Worm (Caenorhabditis elegans) whole organism, L1 larva: Measurements from ENCODE around the gene Y57G11C.499.

Experiments
- C04F5.9 ChIP-seq: sonication (generic microtip); optimal IDR thresholded peaks from 2 replicates; lab custom pipeline; 2016; ENCODE audit warnings: missing genetic modification characterization, missing compliant biosample characterization
- C34B4.2 ChIP-seq: sonication (generic microtip); optimal IDR thresholded peaks from 2 replicates; lab custom pipeline; 2017; ENCODE audit warnings: mild to moderate bottlenecking, missing genetic modification characterization, missing compliant biosample characterization
- F16B12.6 ChIP-seq: fragments of 150-350 bp; optimal IDR thresholded peaks from 2 replicates; lab custom pipeline; 2014; ENCODE audit warnings: missing biosample characterization, missing genetic modification characterization
- Y116A8C.19 ChIP-seq: sonication (generic microtip); optimal IDR thresholded peaks from 2 replicates; lab custom pipeline; 2016; ENCODE audit warnings: missing compliant biosample characterization, missing genetic modification characterization, borderline replicate concordance
- aha-1 ChIP-seq: fragments of 150-350 bp; optimal IDR thresholded peaks from 2 replicates; lab custom pipeline; 2014; ENCODE audit warnings: missing biosample characterization, missing genetic modification characterization
- alr-1 ChIP-seq: fragments of 200-800 bp; sonication (Bioruptor generic); optimal IDR thresholded peaks from 2 replicates; lab custom pipeline; 2018; ENCODE audit warnings: borderline replicate concordance, mild to moderate bottlenecking, missing genetic modification characterization, missing compliant biosample characterization
- blmp-1 ChIP-seq: fragments of 150-350 bp; optimal IDR thresholded peaks from 2 replicates; lab custom pipeline; 2014; ENCODE audit warnings: missing biosample characterization, missing genetic modification characterization
- ceh-8 ChIP-seq: fragments of 200-800 bp; sonication (Bioruptor generic); optimal IDR thresholded peaks from 2 replicates; lab custom pipeline; 2018; ENCODE audit warnings: mild to moderate bottlenecking, missing genetic modification characterization, moderate library complexity, missing compliant biosample characterization
- ceh-82 ChIP-seq, 3 experiments: fragments of 150-350 bp in 1 of 3; sonication (generic microtip) in 2 of 3; optimal IDR thresholded peaks; 2 replicates each; lab custom pipeline; 2014 to 2017; ENCODE audit warnings: missing biosample characterization in 3 of 3, missing genetic modification characterization in 3 of 3
- ces-1 ChIP-seq: fragments of 150-350 bp; optimal IDR thresholded peaks from 2 replicates; lab custom pipeline; 2014; ENCODE audit warnings: missing biosample characterization, missing genetic modification reagents, missing genetic modification characterization
- dpl-1 ChIP-seq, 3 experiments: fragments of 150-350 bp in 2 of 3; sonication (generic microtip) in 1 of 3; optimal IDR thresholded peaks; 2 replicates each; lab custom pipeline; 2014 to 2017; ENCODE audit warnings: missing biosample characterization in 3 of 3, missing genetic modification characterization in 3 of 3, missing genetic modification reagents in 3 of 3
- efl-3 ChIP-seq: fragments of 200-800 bp; sonication (Bioruptor generic); optimal IDR thresholded peaks from 2 replicates; lab custom pipeline; 2018; ENCODE audit warnings: mild to moderate bottlenecking, missing genetic modification characterization, missing compliant biosample characterization
- elt-2 ChIP-seq: sonication (generic microtip); optimal IDR thresholded peaks from 2 replicates; lab custom pipeline; 2016; ENCODE audit warnings: missing genetic modification characterization, mild to moderate bottlenecking, inconsistent platforms, missing compliant biosample characterization, missing genetic modification reagents
- fkh-4 ChIP-seq: sonication (generic microtip); optimal IDR thresholded peaks from 2 replicates; lab custom pipeline; 2016; ENCODE audit warnings: missing compliant biosample characterization, missing genetic modification characterization, borderline replicate concordance
- fkh-8 ChIP-seq: sonication (generic microtip); optimal IDR thresholded peaks from 2 replicates; lab custom pipeline; 2016; ENCODE audit warnings: mild to moderate bottlenecking, missing genetic modification characterization, missing compliant biosample characterization
- fos-1 ChIP-seq: fragments of 150-350 bp; optimal IDR thresholded peaks from 2 replicates; lab custom pipeline; 2014; ENCODE audit warnings: missing biosample characterization, missing genetic modification characterization
- hpl-2 ChIP-seq: fragments of 150-350 bp; optimal IDR thresholded peaks from 2 replicates; lab custom pipeline; 2014; ENCODE audit warnings: missing biosample characterization, missing genetic modification reagents, missing genetic modification characterization
- jun-1 ChIP-seq: fragments of 150-350 bp; optimal IDR thresholded peaks from 2 replicates; lab custom pipeline; 2014; ENCODE audit warnings: missing biosample characterization, missing genetic modification reagents, missing genetic modification characterization
- lin-13 ChIP-seq: fragments of 150-350 bp; optimal IDR thresholded peaks from 2 replicates; lab custom pipeline; 2014; ENCODE audit warnings: missing biosample characterization, missing genetic modification reagents, missing genetic modification characterization
- lin-14 ChIP-seq: fragments of 200-800 bp; sonication (Bioruptor generic); optimal IDR thresholded peaks from 2 replicates; lab custom pipeline; 2018; ENCODE audit warnings: mild to moderate bottlenecking, missing genetic modification characterization, moderate library complexity, missing compliant biosample characterization
- lin-15B ChIP-seq: fragments of 150-350 bp; sonication (generic microtip); optimal IDR thresholded peaks from 3 replicates; lab custom pipeline; 2014; ENCODE audit warnings: missing biosample characterization, missing genetic modification characterization
- lin-35 ChIP-seq, 2 experiments: fragments of 150-350 bp; optimal IDR thresholded peaks; 2 replicates each; lab custom pipeline; 2014; ENCODE audit warnings: missing biosample characterization in 2 of 2, missing genetic modification characterization in 2 of 2, missing genetic modification reagents in 2 of 2
- lsy-2 ChIP-seq, 2 experiments: fragments of 150-350 bp; optimal IDR thresholded peaks; 2 replicates each; lab custom pipeline; 2014; ENCODE audit warnings: missing biosample characterization in 2 of 2, missing genetic modification characterization in 2 of 2
- mab-9 ChIP-seq: fragments of 200-800 bp; sonication (Bioruptor generic); IDR thresholded peaks from 2 replicates; pipeline ENCODE4 v1.3.6; 2022; ENCODE audit warnings: missing genetic modification reagents, missing genetic modification characterization, missing compliant biosample characterization
- mdl-1 ChIP-seq, 2 experiments: fragments of 150-350 bp; optimal IDR thresholded peaks; 2 replicates each; lab custom pipeline; 2014 to 2017; ENCODE audit warnings: missing biosample characterization in 2 of 2, missing genetic modification characterization in 2 of 2, inconsistent platforms in 1 of 2
- mef-2 ChIP-seq: fragments of 150-350 bp; optimal IDR thresholded peaks from 2 replicates; lab custom pipeline; 2014; ENCODE audit warnings: missing biosample characterization, missing genetic modification characterization
- mep-1 ChIP-seq: fragments of 150-350 bp; optimal IDR thresholded peaks from 2 replicates; lab custom pipeline; 2014; ENCODE audit warnings: missing biosample characterization, missing genetic modification characterization
- nhr-11 ChIP-seq: fragments of 150-350 bp; optimal IDR thresholded peaks from 2 replicates; lab custom pipeline; 2014; ENCODE audit warnings: missing biosample characterization, missing genetic modification characterization
- nhr-12 ChIP-seq: sonication (generic microtip); optimal IDR thresholded peaks from 2 replicates; lab custom pipeline; 2017; ENCODE audit warnings: missing biosample characterization, missing genetic modification characterization
- nhr-20 ChIP-seq: sonication (generic microtip); optimal IDR thresholded peaks from 2 replicates; lab custom pipeline; 2016; ENCODE audit warnings: mild to moderate bottlenecking, missing genetic modification characterization, missing compliant biosample characterization
- nhr-28 ChIP-seq: fragments of 150-350 bp; optimal IDR thresholded peaks from 2 replicates; lab custom pipeline; 2014; ENCODE audit warnings: missing biosample characterization, missing genetic modification characterization
- nhr-47 ChIP-seq: sonication (generic microtip); optimal IDR thresholded peaks from 2 replicates; lab custom pipeline; 2016; ENCODE audit warnings: mild to moderate bottlenecking, missing genetic modification characterization, moderate library complexity, missing compliant biosample characterization
- nhr-71 ChIP-seq: sonication (generic microtip); optimal IDR thresholded peaks from 2 replicates; lab custom pipeline; 2016; ENCODE audit warnings: mild to moderate bottlenecking, missing genetic modification characterization, moderate library complexity, missing compliant biosample characterization
- nhr-85 ChIP-seq: sonication (generic microtip); peaks from one replicate; lab custom pipeline; 2016; ENCODE audit warnings: missing genetic modification characterization, inconsistent platforms, missing compliant biosample characterization
- nhr-90 ChIP-seq: sonication (generic microtip); optimal IDR thresholded peaks from 2 replicates; lab custom pipeline; 2016; ENCODE audit warnings: mild to moderate bottlenecking, missing genetic modification characterization, missing compliant biosample characterization; ENCODE audit not compliant: poor library complexity
- pag-3 ChIP-seq: sonication (generic microtip); optimal IDR thresholded peaks from 2 replicates; lab custom pipeline; 2017; ENCODE audit warnings: missing genetic modification characterization, mild to moderate bottlenecking, missing compliant biosample characterization, antibody characterized with exemption, borderline replicate concordance; ENCODE audit not compliant: insufficient read depth
- pax-3 ChIP-seq: fragments of 200-800 bp; sonication (Bioruptor generic); optimal IDR thresholded peaks from 2 replicates; lab custom pipeline; 2018; ENCODE audit warnings: mild to moderate bottlenecking, missing genetic modification characterization, moderate library complexity, missing compliant biosample characterization
- pqm-1 ChIP-seq: sonication (generic microtip); optimal IDR thresholded peaks from 3 replicates; lab custom pipeline; 2017; ENCODE audit warnings: missing biosample characterization, missing genetic modification characterization
- snpc-4 ChIP-seq: fragments of 150-350 bp; optimal IDR thresholded peaks from 2 replicates; lab custom pipeline; 2014; ENCODE audit warnings: missing biosample characterization, missing genetic modification characterization
- sox-4 ChIP-seq: sonication (generic microtip); optimal IDR thresholded peaks from 2 replicates; lab custom pipeline; 2016; ENCODE audit warnings: missing genetic modification characterization, missing compliant biosample characterization
- sup-37 ChIP-seq: fragments of 200-800 bp; sonication (Bioruptor generic); optimal IDR thresholded peaks from 2 replicates; lab custom pipeline; 2018; ENCODE audit warnings: mild to moderate bottlenecking, missing genetic modification characterization, missing compliant biosample characterization
- swsn-7 ChIP-seq: sonication (generic microtip); optimal IDR thresholded peaks from 2 replicates; lab custom pipeline; 2016; ENCODE audit warnings: missing genetic modification characterization, missing compliant biosample characterization
- tlp-1 ChIP-seq: fragments of 150-350 bp; optimal IDR thresholded peaks from 2 replicates; lab custom pipeline; 2014; ENCODE audit warnings: missing biosample characterization, missing genetic modification characterization
- zag-1 ChIP-seq: fragments of 150-350 bp; optimal IDR thresholded peaks from 2 replicates; lab custom pipeline; 2014; ENCODE audit warnings: missing biosample characterization, missing genetic modification characterization
- ztf-11 ChIP-seq, 2 experiments: sonication (generic microtip); optimal IDR thresholded peaks; 2 replicates each; lab custom pipeline; 2016 to 2017; ENCODE audit warnings: missing genetic modification characterization in 2 of 2, missing biosample characterization in 1 of 2, missing compliant biosample characterization in 1 of 2

Y57G11C.499 gene

DNA sequence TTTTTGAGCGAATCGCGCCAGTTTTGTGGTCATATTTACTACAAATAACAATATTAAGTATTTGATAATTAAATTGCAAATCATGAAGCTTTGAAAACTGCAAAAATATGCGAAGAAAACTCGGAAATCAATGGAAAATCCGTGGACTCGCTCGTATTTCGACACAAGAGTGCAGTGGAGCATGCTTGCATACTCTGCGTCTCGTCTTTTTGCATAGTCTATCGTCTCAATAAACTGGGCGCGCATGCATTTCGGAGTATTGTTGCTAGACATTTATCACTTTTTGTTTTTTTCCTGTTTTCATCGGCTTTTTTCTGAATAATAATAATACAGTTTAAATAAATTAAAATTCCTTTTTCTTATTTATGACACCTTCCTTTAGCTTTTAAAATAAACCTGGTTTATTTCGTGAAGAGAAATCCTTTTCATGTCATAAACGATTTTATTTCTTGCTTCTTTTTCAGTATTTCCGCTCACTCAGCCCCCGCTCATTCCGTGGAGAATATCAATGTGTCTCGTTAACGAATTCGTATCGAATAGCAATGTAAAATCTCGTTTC is 13.0 kb upstream of the Y57G11C.499 start, which contains the start of the genes mrps-7 and Y57G11C.3 (continued):
- TF ChIP-seq lin-13 (GFP tag; lab: Kevin White, UChicago) (peak; percentile 95), hpl-2 (GFP tag; lab: Kevin White, UChicago) (peak; percentile 94), nhr-20 (tag; lab: Kevin White, UChicago) (peak; percentile 96), pax-3 (tag; lab: Kevin White, UChicago) (peak; percentile 87), F16B12.6 (tag; lab: Kevin White, UChicago) (peak; percentile 60), lin-15B (peak; percentile 97), pqm-1 (tag; lab: Kevin White, UChicago) (peak; percentile 13), C04F5.9 (peak; percentile 76), jun-1 (peak; percentile 87), nhr-85 (tag; lab: Kevin White, UChicago) (peak; percentile 96), alr-1 (tag; lab: Kevin White, UChicago) (no peak), mdl-1 (tag; optimal IDR thresholded peaks at IDR 0.05; lab: Kevin White, UChicago) (peak in 1 of 2 experiments; percentile 93), aha-1 (tag; lab: Kevin White, UChicago) (peak; percentile 71), nhr-90 (tag; lab: Kevin White, UChicago) (peak; percentile 96), ceh-8 (GFP tag; lab: Kevin White, UChicago) (peak; percentile 88), lsy-2 (tag; optimal IDR thresholded peaks at IDR 0.05; lab: Kevin White, UChicago) (peak; percentile 95 to 96), mef-2 (tag; lab: Kevin White, UChicago) (peak; percentile 82), Y116A8C.19 (tag; lab: Kevin White, UChicago) (no peak), nhr-11 (tag; lab: Kevin White, UChicago) (peak; percentile 77), fos-1 (tag; lab: Kevin White, UChicago) (peak; percentile 92), nhr-47 (tag; lab: Kevin White, UChicago) (peak; percentile 97), mep-1 (tag; lab: Kevin White, UChicago) (peak; percentile 90), fkh-8 (tag; lab: Kevin White, UChicago) (peak; percentile 95), C34B4.2 (tag; lab: Kevin White, UChicago) (peak; percentile 54), efl-3 (GFP tag; lab: Kevin White, UChicago) (no peak), ztf-11 (tag; optimal IDR thresholded peaks at IDR 0.05; lab: Kevin White, UChicago) (peak in 1 of 2 experiments; percentile 72), tlp-1 (tag; lab: Kevin White, UChicago) (no peak), sup-37 (GFP tag; lab: Kevin White, UChicago) (peak; percentile 78), pag-3 (tag; lab: Kevin White, UChicago) (no peak), ceh-82 (tag; optimal IDR thresholded peaks at IDR 0.05; lab: Kevin White, UChicago) (peak; percentile 95 to 98 (median 98)), lin-35 (GFP tag; optimal IDR thresholded peaks at IDR 0.05; lab: Kevin White, UChicago) (peak; percentile 89 to 94), swsn-7 (tag; lab: Kevin White, UChicago) (peak; percentile 96), blmp-1 (tag; lab: Kevin White, UChicago) (peak; percentile 71), mab-9 (GFP tag; lab: Robert Waterston, UW) (peak; percentile 82), fkh-4 (tag; lab: Kevin White, UChicago) (peak; percentile 57), nhr-28 (no peak), ces-1 (GFP tag; lab: Kevin White, UChicago) (no peak), zag-1 (tag; lab: Kevin White, UChicago) (peak; percentile 57), elt-2 (tag; lab: Kevin White, UChicago) (peak; percentile 65), nhr-71 (peak; percentile 97), lin-14 (GFP tag; lab: Kevin White, UChicago) (peak; percentile 96), snpc-4 (tag; lab: Kevin White, UChicago) (peak; percentile 89), nhr-12 (tag; lab: Kevin White, UChicago) (peak; percentile 33), dpl-1 (GFP tag; optimal IDR thresholded peaks at IDR 0.05; lab: Kevin White, UChicago) (peak; percentile 81 to 86 (median 86)), sox-4 (tag; lab: Kevin White, UChicago) (peak; percentile 71)
